Worm (Caenorhabditis elegans): ENCODE data around the gene rsp-2.

Gene rsp-2

DNA sequence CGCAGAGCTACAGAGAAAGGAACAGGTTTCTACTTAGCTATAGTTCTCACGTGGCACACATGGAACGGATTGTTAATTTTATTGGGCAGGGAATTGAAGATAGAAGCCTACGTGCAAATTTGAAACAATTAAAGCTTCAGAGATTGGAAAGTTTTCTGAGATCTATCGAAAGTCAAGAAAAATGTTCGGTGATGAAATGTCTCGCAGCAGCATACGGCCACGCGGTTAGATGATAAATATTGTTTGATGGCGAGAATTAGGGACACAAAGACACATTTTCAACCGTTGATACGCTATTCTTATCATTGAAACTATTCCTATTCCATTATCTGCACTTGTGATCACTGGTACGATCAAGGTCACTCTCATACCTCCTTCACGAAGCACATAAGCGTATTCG is 19.8 kb upstream of the rsp-2 start (continued):
- TF ChIP-seq ztf-26 (tag; optimal IDR thresholded peaks at IDR 0.05) (peak; percentile 31), ets-4 (GFP tag; optimal IDR thresholded peaks at IDR 0.05) (no peak), attf-3 (GFP tag; conservative IDR thresholded peaks at IDR 0.05) (no peak), sdz-38 (tag; optimal IDR thresholded peaks at IDR 0.05) (no peak), him-1 (tag; optimal IDR thresholded peaks at IDR 0.05) (no peak), nfyb-1 (GFP tag; IDR thresholded peaks at IDR 0.05) (0 out of 2 replicates have a peak, but pooled peaks have one; percentile 50), Y53F4B.3 (GFP tag; IDR thresholded peaks at IDR 0.05) (no peak), egrh-3 (GFP tag; IDR thresholded peaks at IDR 0.05) (no peak), cebp-1 (GFP tag; IDR thresholded peaks at IDR 0.05) (peak; percentile 58; the same call in 1 of the 2 replicates), cebp-1 (tag; optimal IDR thresholded peaks at IDR 0.05) (peak; percentile 80), dox-1 (GFP tag; IDR thresholded peaks at IDR 0.05) (0 out of 2 replicates have a peak, but pooled peaks have one; percentile 40), attf-5 (GFP tag; optimal IDR thresholded peaks at IDR 0.05) (peak; percentile 55), ceh-79 (tag; optimal IDR thresholded peaks at IDR 0.05) (no peak), T07F8.4 (tag; optimal IDR thresholded peaks at IDR 0.05) (no peak), somi-1 (GFP tag; optimal IDR thresholded peaks at IDR 0.05) (peak; percentile 19), efl-1 (GFP tag; optimal IDR thresholded peaks at IDR 0.05) (no peak), F57C9.4 (tag; optimal IDR thresholded peaks at IDR 0.05) (no peak), tbx-9 (tag; optimal IDR thresholded peaks at IDR 0.05; ENCODE audit: borderline replicate concordance) (no peak), chd-7 (tag; optimal IDR thresholded peaks at IDR 0.05) (no peak), ceh-40 (GFP tag; IDR thresholded peaks at IDR 0.05) (no peak), lin-54 (GFP tag; optimal IDR thresholded peaks at IDR 0.05) (no peak), lir-1 (GFP tag; conservative IDR thresholded peaks at IDR 0.05) (no peak), ztf-6 (GFP tag; IDR thresholded peaks at IDR 0.05) (no peak)

DNA sequence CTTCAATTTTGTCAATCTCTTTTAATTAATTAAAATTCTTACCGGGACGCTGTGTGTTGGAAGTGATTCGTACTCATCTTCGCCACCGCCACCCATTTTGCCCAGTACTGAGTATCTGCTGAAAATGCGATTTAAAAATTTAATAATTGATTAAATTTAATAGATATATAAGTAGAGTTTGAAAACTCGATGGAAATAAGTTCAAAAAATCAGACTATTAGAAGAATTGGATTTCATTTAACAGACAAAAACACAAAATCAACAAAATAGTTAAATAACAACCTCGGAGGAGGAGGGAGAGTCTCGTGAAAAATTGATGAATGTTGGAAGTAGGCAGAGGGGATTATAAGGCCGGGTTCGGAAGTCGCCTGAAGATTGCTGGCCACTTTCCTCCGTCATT is 19.2 kb upstream of the rsp-2 start, which contains the start of gene mfn-1:
TSS of gene mfn-1 (minus strand) at position 101 of the 400 bp plus-strand sequence.
- TF ChIP-seq nhr-120 (GFP tag; IDR thresholded peaks at IDR 0.05) (no peak), attf-6 (GFP tag; IDR thresholded peaks at IDR 0.05) (no peak), F57A8.1 (GFP tag; optimal IDR thresholded peaks at IDR 0.05) (no peak), athp-1 (tag; optimal IDR thresholded peaks at IDR 0.05) (no peak), dpl-1 (GFP tag; optimal IDR thresholded peaks at IDR 0.05) (no peak), ZK185.1 (tag; optimal IDR thresholded peaks at IDR 0.05; ENCODE audit: poor library complexity, severe bottlenecking) (no peak), ztf-18 (tag; optimal IDR thresholded peaks at IDR 0.05) (no peak)

DNA sequence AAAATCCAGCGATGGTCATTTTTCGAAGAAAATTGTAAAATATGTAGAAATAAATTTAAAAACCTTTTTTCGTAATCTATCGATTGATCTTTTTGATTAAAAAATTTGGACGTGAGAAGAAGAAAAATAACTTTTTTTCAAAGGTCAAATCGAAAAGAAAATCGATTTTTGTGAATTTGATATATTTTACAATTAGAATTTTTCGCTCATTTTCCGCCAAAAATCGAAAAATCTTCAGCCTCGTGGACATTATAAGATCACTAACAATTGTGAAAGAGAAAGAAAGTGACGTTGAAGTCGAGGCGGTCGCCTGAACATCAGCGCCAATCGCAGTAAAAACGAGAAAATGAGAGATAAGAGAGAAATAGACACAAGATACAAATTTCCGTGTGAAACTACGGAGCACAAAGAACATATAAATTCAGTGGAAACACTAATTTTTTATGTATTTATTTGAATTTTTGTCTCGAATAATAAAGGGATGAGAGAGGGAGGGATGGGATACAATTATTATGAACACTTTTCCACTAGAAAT is 16.9 kb upstream of the rsp-2 start, which contains the start of gene cisd-1:
TSS of gene cisd-1 (minus strand) at position 51 of the 535 bp plus-strand sequence.
- TF ChIP-seq pbrm-1 (GFP tag; IDR thresholded peaks at IDR 0.05) (0 out of 2 replicates have a peak, but pooled peaks have one; percentile 30), ztf-26 (tag; optimal IDR thresholded peaks at IDR 0.05) (no peak), madf-6 (GFP tag; IDR thresholded peaks at IDR 0.05) (0 out of 2 replicates have a peak, but pooled peaks have one; percentile 16), ztf-18 (tag; optimal IDR thresholded peaks at IDR 0.05) (peak; percentile 5), cebp-1 (GFP tag; IDR thresholded peaks at IDR 0.05) (peak; percentile 25; the same call in 1 of the 2 replicates), cebp-1 (tag; optimal IDR thresholded peaks at IDR 0.05) (peak; percentile 59), snpc-1.3 (tag; optimal IDR thresholded peaks at IDR 0.05; ENCODE audit: insufficient read depth) (no peak), ekl-4 (GFP tag; IDR thresholded peaks at IDR 0.05) (0 out of 2 replicates have a peak, but pooled peaks have one; percentile 32), atf-7 (tag; optimal IDR thresholded peaks at IDR 0.05) (peak; percentile 32), nhr-80 (tag; optimal IDR thresholded peaks at IDR 0.05) (peak; percentile 61), nfya-2 (GFP tag; IDR thresholded peaks at IDR 0.05) (no peak)
